Worm (Caenorhabditis elegans): Measurements from ENCODE around the gene R13D11.1.

DNA sequence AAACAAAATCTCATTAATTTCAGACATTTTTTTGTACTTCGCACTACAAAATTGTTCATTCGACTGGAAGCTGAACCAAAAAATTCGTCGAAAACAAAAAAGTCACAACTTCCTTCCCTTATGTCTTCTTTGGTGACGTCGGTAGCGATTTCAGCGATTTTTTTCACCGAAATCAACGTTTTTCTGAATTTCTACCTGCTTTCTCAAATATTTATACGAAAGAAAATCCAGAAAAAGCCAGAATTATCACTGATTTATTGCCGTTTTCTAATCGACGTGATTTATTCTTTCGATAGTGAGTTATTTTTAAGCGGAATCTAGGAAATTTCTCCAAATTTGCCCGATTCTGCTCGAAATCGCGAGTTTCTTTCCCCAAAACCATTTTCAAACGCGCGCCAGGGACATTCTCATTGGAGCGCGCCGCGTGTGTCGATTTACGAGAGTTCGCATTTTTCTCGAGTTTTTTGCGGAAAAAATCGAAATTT, 42.4 kb upstream of the R13D11.1 start, which contains the start of gene srbc-58:
- TF ChIP-seq him-1 (tag; optimal IDR thresholded peaks at IDR 0.05) (no peak), W03F9.2 (tag; optimal IDR thresholded peaks at IDR 0.05) (no peak), dao-5 (tag; optimal IDR thresholded peaks at IDR 0.05) (no peak)

Measured in whole organism, L4/young adult.